Worm (Caenorhabditis elegans) whole organism, early embryonic: ENCODE measurements around the gene osm-3.

ENCODE experiments used
- B0310.2 ChIP-seq: sonication (generic microtip); optimal IDR thresholded peaks from 2 replicates; lab custom pipeline; 2016; ENCODE audit warnings: mild to moderate bottlenecking, missing genetic modification characterization, missing compliant biosample characterization
- F13C5.2 ChIP-seq: sonication (generic microtip); optimal IDR thresholded peaks from 2 replicates; lab custom pipeline; 2017; ENCODE audit warnings: mild to moderate bottlenecking, missing genetic modification characterization, inconsistent platforms, missing compliant biosample characterization
- aly-1 ChIP-seq: sonication (generic microtip); optimal IDR thresholded peaks from 2 replicates; lab custom pipeline; 2016; ENCODE audit warnings: missing genetic modification characterization, missing compliant biosample characterization
- ama-1 ChIP-seq: fragments of 150-350 bp; optimal IDR thresholded peaks from 2 replicates; lab custom pipeline; 2014
- ceh-13 ChIP-seq: fragments of 200-800 bp; sonication (Bioruptor generic); optimal IDR thresholded peaks from 2 replicates; lab custom pipeline; 2018; ENCODE audit warnings: mild to moderate bottlenecking, missing genetic modification characterization, missing compliant biosample characterization
- ceh-36 ChIP-seq: sonication (generic microtip); optimal IDR thresholded peaks from 2 replicates; lab custom pipeline; 2016; ENCODE audit warnings: missing genetic modification characterization, inconsistent platforms, missing compliant biosample characterization
- ets-7 ChIP-seq: sonication (generic microtip); optimal IDR thresholded peaks from 2 replicates; lab custom pipeline; 2016; ENCODE audit warnings: missing genotype, missing genetic modification characterization, missing compliant biosample characterization
- flt-1 ChIP-seq: fragments of 200-800 bp; sonication (Bioruptor generic); IDR thresholded peaks from 2 replicates; pipeline ENCODE4 v1.3.6; 2022; ENCODE audit warnings: missing genetic modification characterization, missing compliant biosample characterization
- hmbx-1 ChIP-seq: sonication (generic microtip); optimal IDR thresholded peaks from 2 replicates; lab custom pipeline; 2016; ENCODE audit warnings: mild to moderate bottlenecking, missing genetic modification characterization, missing compliant biosample characterization
- hmg-4 ChIP-seq: fragments of 200-800 bp; sonication (Bioruptor generic); optimal IDR thresholded peaks from 2 replicates; lab custom pipeline; 2018; ENCODE audit warnings: mild to moderate bottlenecking, missing genetic modification characterization, missing compliant biosample characterization
- hnd-1 ChIP-seq: sonication (generic microtip); optimal IDR thresholded peaks from 2 replicates; lab custom pipeline; 2016; ENCODE audit warnings: missing genetic modification characterization, missing compliant biosample characterization
- pes-1 ChIP-seq: fragments of 200-800 bp; sonication (Bioruptor generic); IDR thresholded peaks from 2 replicates; pipeline ENCODE4 v1.3.6; 2022; ENCODE audit warnings: missing genetic modification reagents, missing genetic modification characterization, missing compliant biosample characterization
- scrt-1 ChIP-seq: fragments of 200-800 bp; sonication (Bioruptor generic); IDR thresholded peaks from 2 replicates; pipeline ENCODE4 v1.3.6; 2022; ENCODE audit warnings: missing genetic modification characterization, missing compliant biosample characterization
- sea-1 ChIP-seq: fragments of 200-800 bp; sonication (Bioruptor generic); conservative IDR thresholded peaks from 2 replicates; pipeline ENCODE4 v1.3.6; 2022; ENCODE audit warnings: missing genetic modification characterization, missing compliant biosample characterization
- tbx-11 ChIP-seq: fragments of 200-800 bp; sonication (Bioruptor generic); IDR thresholded peaks from 2 replicates; pipeline ENCODE4 v1.3.6; 2022; ENCODE audit warnings: missing genetic modification characterization, missing compliant biosample characterization
- tbx-37 ChIP-seq: fragments of 200-800 bp; sonication (Bioruptor generic); conservative IDR thresholded peaks from 2 replicates; pipeline ENCODE4 v1.3.6; 2022; ENCODE audit warnings: missing genetic modification reagents, missing genetic modification characterization, missing compliant biosample characterization
- tra-4 ChIP-seq: sonication (generic microtip); optimal IDR thresholded peaks from 2 replicates; lab custom pipeline; 2017; ENCODE audit warnings: missing genetic modification characterization, missing compliant biosample characterization

Gene osm-3

DNA sequence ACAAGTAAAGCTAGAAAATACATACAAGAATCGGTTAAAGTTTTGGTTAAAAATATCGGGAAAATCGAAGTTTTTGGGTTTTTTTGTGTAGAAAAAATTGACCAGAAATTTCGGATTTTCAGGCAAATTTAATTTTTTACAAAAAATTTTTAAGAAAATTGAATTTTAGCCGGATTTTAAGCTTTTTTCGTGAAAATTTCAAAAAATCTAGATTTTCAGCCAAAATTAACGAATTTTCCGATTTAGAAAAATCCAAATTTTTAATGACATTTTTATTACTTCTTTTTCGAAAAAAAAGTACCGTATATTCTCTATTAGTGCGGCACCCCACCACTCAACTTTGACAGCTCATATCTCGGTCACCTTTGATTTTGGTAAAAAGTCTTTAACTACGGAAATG is at the start of gene osm-3:
TSS of gene osm-3 (minus strand) at position 101 of the 400 bp plus-strand sequence.
- no peak for TF ChIP-seq flt-1
- no peak for TF ChIP-seq F13C5.2 (tag; lab: Kevin White, UChicago)
- no peak for TF ChIP-seq ceh-13 (GFP tag; lab: Kevin White, UChicago)
- no peak for TF ChIP-seq aly-1 (tag; lab: Kevin White, UChicago)
- TF ChIP-seq ama-1, result no peak
- TF ChIP-seq sea-1 (GFP tag; lab: Robert Waterston, UW), result no peak
- TF ChIP-seq hnd-1, result no peak
- no peak for TF ChIP-seq ceh-36 (tag; lab: Kevin White, UChicago)
- TF ChIP-seq tbx-11 (GFP tag; lab: Robert Waterston, UW), result no peak
- no peak for TF ChIP-seq tra-4 (tag; lab: Kevin White, UChicago)
- TF ChIP-seq hmg-4 (GFP tag; lab: Kevin White, UChicago), result no peak
- TF ChIP-seq B0310.2 (tag; lab: Kevin White, UChicago), result no peak
- no peak for TF ChIP-seq tbx-37 (GFP tag; lab: Robert Waterston, UW)
- no peak for TF ChIP-seq scrt-1 (GFP tag; lab: Robert Waterston, UW)
- TF ChIP-seq ets-7 (tag; lab: Kevin White, UChicago), result no peak
- TF ChIP-seq hmbx-1, result no peak
- no peak for TF ChIP-seq pes-1

DNA sequence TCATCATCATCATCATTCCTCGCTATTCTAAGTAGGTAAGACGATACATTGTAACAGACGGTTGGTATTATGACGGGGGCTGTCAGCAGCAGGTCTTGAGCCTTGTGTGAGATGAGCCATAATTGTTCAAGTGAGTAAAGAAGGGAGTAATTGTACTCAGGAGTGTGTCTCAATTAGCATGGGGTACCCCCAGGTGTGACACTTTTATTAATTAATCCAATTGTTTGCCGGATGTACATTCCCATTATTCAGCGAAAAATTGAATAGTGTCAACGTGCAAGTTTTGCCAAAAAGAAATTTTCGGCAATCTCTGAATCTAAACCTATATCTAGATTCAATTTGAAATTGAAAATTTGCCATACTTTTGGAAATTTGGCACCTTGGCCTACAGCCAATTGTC is 48.1 kb upstream of the osm-3 start:
- TF ChIP-seq ama-1 (no peak), tbx-37 (GFP tag; lab: Robert Waterston, UW) (no peak), scrt-1 (GFP tag; lab: Robert Waterston, UW) (no peak), pes-1 (no peak), ceh-36 (tag; lab: Kevin White, UChicago) (no peak), ets-7 (tag; lab: Kevin White, UChicago) (no peak), F13C5.2 (tag; lab: Kevin White, UChicago) (no peak), aly-1 (tag; lab: Kevin White, UChicago) (no peak), tbx-11 (GFP tag; lab: Robert Waterston, UW) (no peak), hnd-1 (no peak), hmbx-1 (no peak), sea-1 (GFP tag; lab: Robert Waterston, UW) (no peak), ceh-13 (GFP tag; lab: Kevin White, UChicago) (no peak)

DNA sequence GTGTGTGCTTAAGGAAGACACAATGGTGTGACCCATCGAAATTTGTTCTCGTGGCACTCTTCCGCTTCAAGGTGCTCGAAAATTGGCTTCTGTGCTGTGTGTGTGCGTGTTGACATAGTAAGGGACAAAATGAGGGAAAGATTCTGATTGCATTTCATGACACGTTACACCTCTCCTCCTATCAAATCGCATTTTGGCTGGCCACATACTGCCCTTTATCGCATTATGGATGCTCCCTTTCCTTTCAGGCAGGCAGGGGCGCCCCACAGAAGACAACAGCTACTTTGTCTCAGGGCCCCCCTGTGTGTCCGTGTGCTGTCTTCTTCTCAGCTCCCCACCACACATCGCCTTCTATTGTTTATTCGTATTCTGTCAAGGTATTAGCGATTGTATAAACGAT is 46.6 kb upstream of the osm-3 start:
- TF ChIP-seq flt-1 (no peak), hmg-4 (GFP tag; lab: Kevin White, UChicago) (no peak), ama-1 (no peak), hmbx-1 (no peak), scrt-1 (GFP tag; lab: Robert Waterston, UW) (no peak)

DNA sequence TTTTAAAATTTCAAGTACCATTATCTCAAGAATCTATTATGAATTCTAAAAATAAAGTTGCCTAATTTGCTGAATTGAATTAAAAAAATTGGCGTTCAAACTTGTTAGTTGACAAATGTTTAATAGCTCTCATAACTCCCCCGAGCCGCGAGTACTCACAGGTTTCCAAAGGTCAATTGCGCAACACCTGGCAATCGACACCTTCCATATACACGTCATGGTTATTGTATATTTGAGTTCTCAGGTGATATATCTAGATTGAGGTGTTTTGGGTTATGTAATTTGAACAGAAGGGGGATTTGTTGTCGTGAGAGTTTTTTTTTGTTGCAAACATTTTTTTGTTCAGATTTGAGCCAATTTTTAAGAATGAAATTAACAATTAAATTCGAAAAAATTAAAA is 43.7 kb upstream of the osm-3 start:
- no peak for TF ChIP-seq tbx-11 (GFP tag; lab: Robert Waterston, UW)
- TF ChIP-seq hmg-4 (GFP tag; lab: Kevin White, UChicago), result no peak
- TF ChIP-seq tra-4 (tag; lab: Kevin White, UChicago), result no peak
- TF ChIP-seq scrt-1 (GFP tag; lab: Robert Waterston, UW), result no peak
- no peak for TF ChIP-seq B0310.2 (tag; lab: Kevin White, UChicago)
- no peak for TF ChIP-seq ets-7 (tag; lab: Kevin White, UChicago)
- TF ChIP-seq hmbx-1, result no peak
- no peak for TF ChIP-seq hnd-1
- TF ChIP-seq flt-1, result no peak
- no peak for TF ChIP-seq aly-1 (tag; lab: Kevin White, UChicago)
- TF ChIP-seq ama-1, result no peak
- TF ChIP-seq sea-1 (GFP tag; lab: Robert Waterston, UW), result no peak

DNA sequence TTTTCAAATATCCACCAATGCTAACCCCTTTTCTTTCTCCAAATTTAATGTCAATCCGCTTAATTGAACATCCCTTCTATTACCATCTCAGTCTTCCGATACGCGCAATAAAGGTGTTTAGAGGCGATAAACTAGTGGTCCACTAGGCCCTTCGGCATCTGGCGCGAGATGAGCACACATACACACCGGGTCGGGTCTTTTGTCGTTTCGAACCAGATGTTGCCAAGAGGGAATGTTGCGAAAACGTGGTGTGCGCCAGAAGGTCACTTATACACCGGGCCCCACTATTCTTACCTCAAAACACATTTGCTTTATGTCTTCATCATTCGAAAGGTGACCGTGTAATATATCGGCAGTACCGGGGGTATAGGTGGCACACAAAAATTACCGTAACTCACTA is 43.2 kb upstream of the osm-3 start:
- TF ChIP-seq hmbx-1, result no peak
- no peak for TF ChIP-seq sea-1 (GFP tag; lab: Robert Waterston, UW)
- TF ChIP-seq ceh-36 (tag; lab: Kevin White, UChicago), result no peak
- TF ChIP-seq hmg-4 (GFP tag; lab: Kevin White, UChicago), result peak; percentile 24
- TF ChIP-seq ama-1, result no peak
- TF ChIP-seq tra-4 (tag; lab: Kevin White, UChicago), result no peak

DNA sequence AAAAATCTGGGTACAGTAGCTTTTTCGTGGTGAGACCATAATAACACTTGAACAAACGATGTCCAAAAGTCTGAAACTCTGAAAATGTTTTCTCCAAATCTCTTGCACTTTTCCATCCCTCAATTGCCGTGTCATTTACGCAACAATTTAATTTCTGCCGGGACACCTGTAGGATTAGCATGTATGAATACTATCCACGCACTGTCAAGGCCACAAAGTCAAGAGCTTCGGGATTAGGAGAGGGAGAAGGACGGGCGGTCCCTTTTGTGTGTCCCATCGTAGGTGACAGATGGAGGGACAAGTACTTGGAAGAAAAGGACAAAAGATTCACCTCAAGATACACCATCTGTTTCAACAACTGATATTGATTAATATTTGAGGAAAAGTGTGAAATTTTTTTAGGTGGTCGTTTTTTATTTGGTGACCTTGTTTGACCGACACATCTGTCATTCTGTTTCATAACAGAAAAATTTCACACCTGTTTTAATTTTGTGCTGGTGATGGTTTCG is 42.2 kb upstream of the osm-3 start:
- TF ChIP-seq tbx-37 (GFP tag; lab: Robert Waterston, UW) (no peak), ceh-36 (tag; lab: Kevin White, UChicago) (peak; percentile 43), ama-1 (no peak)

DNA sequence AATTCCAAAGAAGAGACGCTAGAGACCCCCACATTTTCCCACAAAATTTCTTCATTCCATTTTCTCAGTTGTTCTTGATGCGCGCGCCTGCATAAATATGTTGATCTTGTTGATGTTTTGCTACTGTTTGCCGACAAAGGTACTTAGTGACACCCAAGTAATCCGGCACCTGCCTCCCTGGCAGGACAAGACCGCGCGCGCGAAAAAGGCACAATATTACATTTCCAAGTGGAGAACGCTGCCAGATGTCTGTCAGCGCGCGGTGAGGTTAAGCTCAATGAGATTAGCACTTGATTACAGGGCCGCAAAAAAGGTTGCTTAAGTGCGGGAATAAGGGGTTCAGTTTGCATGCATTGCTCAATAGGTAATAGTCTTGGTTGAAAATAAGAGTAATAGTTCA is 40.8 kb upstream of the osm-3 start:
- TF ChIP-seq hnd-1 (no peak), ceh-36 (tag; lab: Kevin White, UChicago) (peak; percentile 47), hmbx-1 (no peak)

DNA sequence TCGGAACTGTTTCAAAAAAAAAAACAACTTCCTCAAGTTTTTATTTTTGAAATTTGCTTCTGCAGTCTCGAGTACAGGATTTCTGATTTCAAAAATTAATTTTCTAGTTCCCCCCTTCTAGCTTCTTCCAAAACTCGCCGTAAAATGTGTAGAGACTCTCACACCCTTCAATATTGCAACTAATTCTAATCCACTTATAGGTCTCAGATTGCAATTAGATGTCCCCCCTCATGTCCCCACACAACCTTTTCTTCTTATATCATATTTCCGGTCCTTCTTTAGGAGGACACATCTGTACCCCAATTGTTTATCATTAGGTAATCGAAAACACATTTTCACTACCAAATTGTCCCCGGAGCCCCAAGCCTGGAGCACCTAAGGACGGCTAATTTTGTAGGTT is 39.6 kb upstream of the osm-3 start:
- TF ChIP-seq flt-1 (no peak), tbx-37 (GFP tag; lab: Robert Waterston, UW) (no peak), tbx-11 (GFP tag; lab: Robert Waterston, UW) (no peak), ets-7 (tag; lab: Kevin White, UChicago) (no peak), hmg-4 (GFP tag; lab: Kevin White, UChicago) (no peak), tra-4 (tag; lab: Kevin White, UChicago) (no peak), ceh-13 (GFP tag; lab: Kevin White, UChicago) (no peak), ama-1 (no peak), scrt-1 (GFP tag; lab: Robert Waterston, UW) (no peak), aly-1 (tag; lab: Kevin White, UChicago) (no peak), ceh-36 (tag; lab: Kevin White, UChicago) (no peak), F13C5.2 (tag; lab: Kevin White, UChicago) (no peak), hmbx-1 (no peak), B0310.2 (tag; lab: Kevin White, UChicago) (no peak), pes-1 (no peak), hnd-1 (no peak), sea-1 (GFP tag; lab: Robert Waterston, UW) (no peak)
